Worm (Caenorhabditis elegans): Measurements from ENCODE around the gene F31F4.17.

- TF ChIP-seq him-1 (tag; optimal IDR thresholded peaks at IDR 0.05) (no peak), dao-5 (tag; optimal IDR thresholded peaks at IDR 0.05) (no peak)
These were observed 39.5 kb upstream of the F31F4.17 start, which contains the start of the genes ugt-29 and srx-5 for ce11 chrV:699489-700129.

Measured in whole organism, L4/young adult.